Worm (Caenorhabditis elegans) whole organism, early embryonic: ENCODE measurements around the gene algn-2.

ENCODE experiments used
- aly-1 ChIP-seq: sonication (generic microtip); optimal IDR thresholded peaks from 2 replicates; lab custom pipeline; 2016; ENCODE audit warnings: missing genetic modification characterization, missing compliant biosample characterization
- ama-1 ChIP-seq: fragments of 150-350 bp; optimal IDR thresholded peaks from 2 replicates; lab custom pipeline; 2014
- flt-1 ChIP-seq: fragments of 200-800 bp; sonication (Bioruptor generic); IDR thresholded peaks from 2 replicates; pipeline ENCODE4 v1.3.6; 2022; ENCODE audit warnings: missing genetic modification characterization, missing compliant biosample characterization
- pes-1 ChIP-seq: fragments of 200-800 bp; sonication (Bioruptor generic); IDR thresholded peaks from 2 replicates; pipeline ENCODE4 v1.3.6; 2022; ENCODE audit warnings: missing genetic modification reagents, missing genetic modification characterization, missing compliant biosample characterization
- sea-1 ChIP-seq: fragments of 200-800 bp; sonication (Bioruptor generic); conservative IDR thresholded peaks from 2 replicates; pipeline ENCODE4 v1.3.6; 2022; ENCODE audit warnings: missing genetic modification characterization, missing compliant biosample characterization
- tbx-11 ChIP-seq: fragments of 200-800 bp; sonication (Bioruptor generic); IDR thresholded peaks from 2 replicates; pipeline ENCODE4 v1.3.6; 2022; ENCODE audit warnings: missing genetic modification characterization, missing compliant biosample characterization
- tbx-37 ChIP-seq: fragments of 200-800 bp; sonication (Bioruptor generic); conservative IDR thresholded peaks from 2 replicates; pipeline ENCODE4 v1.3.6; 2022; ENCODE audit warnings: missing genetic modification reagents, missing genetic modification characterization, missing compliant biosample characterization

DNA sequence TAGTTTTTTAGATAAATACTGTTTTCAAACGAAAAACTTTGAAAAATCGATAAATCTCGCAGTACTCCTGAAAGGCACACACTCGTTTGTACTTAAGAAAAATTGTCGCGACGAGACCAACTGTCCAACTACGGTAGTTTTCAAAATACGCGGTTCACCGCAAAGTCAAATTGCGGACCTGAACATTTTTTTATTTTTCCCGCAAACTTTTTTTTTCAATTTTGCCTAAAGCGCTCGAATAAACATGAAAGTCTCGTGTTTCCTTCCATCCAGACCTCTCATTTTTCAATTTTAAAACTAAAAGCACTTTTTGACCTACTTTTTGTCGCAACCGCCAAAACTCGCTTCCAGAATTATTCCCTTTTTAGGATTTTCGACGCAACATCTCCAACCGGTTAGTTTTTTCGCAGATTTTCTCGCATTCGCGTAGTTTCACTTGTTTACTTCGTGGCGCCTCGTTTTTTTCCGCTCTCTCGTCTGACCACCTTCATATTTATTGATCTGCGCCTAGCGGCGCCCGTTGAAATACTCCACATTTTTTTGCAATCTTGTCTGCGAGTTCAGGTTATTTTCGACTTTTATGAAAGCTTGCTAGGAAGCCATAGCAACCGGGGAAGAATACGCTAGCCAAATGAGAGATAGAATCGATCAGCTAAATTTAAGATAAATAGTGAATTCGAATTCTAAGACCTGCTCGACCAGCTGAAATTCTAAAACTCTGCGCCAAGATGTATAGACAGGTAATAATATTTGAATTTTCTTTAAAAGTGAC lies 2.6 kb downstream of the algn-2 start, which contains the start of gene prdx-2:
- TF ChIP-seq aly-1 (tag; lab: Kevin White, UChicago) = no peak
- TF ChIP-seq flt-1 (GFP tag; lab: Robert Waterston, UW) = no peak
- no peak for TF ChIP-seq sea-1 (GFP tag; lab: Robert Waterston, UW)
- no peak for TF ChIP-seq ama-1
- TF ChIP-seq pes-1 (GFP tag; lab: Robert Waterston, UW) = no peak
- no peak for TF ChIP-seq tbx-11 (GFP tag; lab: Robert Waterston, UW)
- TF ChIP-seq tbx-37 (GFP tag; lab: Robert Waterston, UW) = no peak
